Worm (Caenorhabditis elegans) whole organism, young adult: ENCODE results near the gene maa-1.

Experiments used
- B0261.1 ChIP-seq: sonication (generic microtip); optimal IDR thresholded peaks from 2 replicates; lab custom pipeline; 2016; ENCODE audit warnings: mild to moderate bottlenecking, missing genetic modification characterization, moderate library complexity, missing compliant biosample characterization
- C17E4.6 ChIP-seq: fragments of 200-800 bp; sonication (Bioruptor generic); IDR thresholded peaks from 2 replicates; pipeline ENCODE4 v1.3.6; 2022; ENCODE audit warnings: missing genetic modification reagents, missing genetic modification characterization, missing compliant biosample characterization
- D2030.7 ChIP-seq: fragments of 200-800 bp; sonication (Bioruptor generic); IDR thresholded peaks from 2 replicates; pipeline ENCODE4 v1.3.6; 2022; ENCODE audit warnings: missing genetic modification reagents, missing genetic modification characterization, missing compliant biosample characterization
- F10E7.11 ChIP-seq: sonication (generic microtip); optimal IDR thresholded peaks from 2 replicates; lab custom pipeline; 2017; ENCODE audit warnings: mild to moderate bottlenecking, missing genetic modification characterization, moderate library complexity, missing compliant biosample characterization
- F37B4.10 ChIP-seq: fragments of 200-800 bp; sonication (Bioruptor generic); IDR thresholded peaks from 2 replicates; pipeline ENCODE4 v1.3.6; 2022; ENCODE audit warnings: missing genetic modification characterization, missing compliant biosample characterization
- F49E8.2 ChIP-seq: sonication (generic microtip); optimal IDR thresholded peaks from 3 replicates; lab custom pipeline; 2017; ENCODE audit warnings: missing genetic modification characterization, mild to moderate bottlenecking, missing compliant biosample characterization, antibody characterized with exemption, moderate library complexity; ENCODE audit not compliant: insufficient read depth
- T07F8.4 ChIP-seq: sonication (generic microtip); optimal IDR thresholded peaks from 2 replicates; lab custom pipeline; 2016; ENCODE audit warnings: mild to moderate bottlenecking, missing genetic modification characterization, moderate library complexity, missing compliant biosample characterization
- Y53F4B.3 ChIP-seq: fragments of 200-800 bp; sonication (Bioruptor generic); IDR thresholded peaks from 2 replicates; pipeline ENCODE4 v1.3.6; 2022; ENCODE audit warnings: missing genetic modification reagents, missing genetic modification characterization, missing compliant biosample characterization
- Y53G8AR.9 ChIP-seq: fragments of 200-800 bp; sonication (Bioruptor generic); conservative IDR thresholded peaks from 2 replicates; pipeline ENCODE4 v1.3.6; 2022; ENCODE audit warnings: missing genetic modification reagents, missing genetic modification characterization, missing compliant biosample characterization
- Y79H2A.3 ChIP-seq: fragments of 200-800 bp; sonication (Bioruptor generic); conservative IDR thresholded peaks from 2 replicates; pipeline ENCODE4 v1.3.6; 2022; ENCODE audit warnings: missing genetic modification reagents, missing genetic modification characterization, missing compliant biosample characterization
- ZK185.1 ChIP-seq: sonication (generic microtip); optimal IDR thresholded peaks from 2 replicates; lab custom pipeline; 2016; ENCODE audit warnings: mild to moderate bottlenecking, missing genetic modification characterization, missing compliant biosample characterization; ENCODE audit not compliant: poor library complexity, severe bottlenecking
- akir-1 ChIP-seq: fragments of 200-800 bp; sonication (Bioruptor generic); optimal IDR thresholded peaks from 2 replicates; lab custom pipeline; 2018; ENCODE audit warnings: mild to moderate bottlenecking, missing genetic modification characterization, moderate library complexity, missing compliant biosample characterization
- aptf-2 ChIP-seq: fragments of 200-800 bp; sonication (Bioruptor generic); conservative IDR thresholded peaks from 2 replicates; pipeline ENCODE4 v1.3.6; 2022; ENCODE audit warnings: missing genetic modification reagents, missing genetic modification characterization, missing compliant biosample characterization
- atf-7 ChIP-seq: sonication (generic microtip); optimal IDR thresholded peaks from 2 replicates; lab custom pipeline; 2017; ENCODE audit warnings: mild to moderate bottlenecking, missing genetic modification characterization, missing compliant biosample characterization
- athp-1 ChIP-seq: sonication (generic microtip); optimal IDR thresholded peaks from 2 replicates; lab custom pipeline; 2017; ENCODE audit warnings: mild to moderate bottlenecking, missing genetic modification characterization, missing compliant biosample characterization
- attf-5 ChIP-seq: fragments of 200-800 bp; sonication (Bioruptor generic); optimal IDR thresholded peaks from 2 replicates; lab custom pipeline; 2018; ENCODE audit warnings: mild to moderate bottlenecking, missing genetic modification characterization, missing compliant biosample characterization
- bed-1 ChIP-seq: fragments of 200-800 bp; sonication (Bioruptor generic); IDR thresholded peaks from 2 replicates; pipeline ENCODE4 v1.3.6; 2022; ENCODE audit warnings: missing genetic modification reagents, missing genetic modification characterization, missing compliant biosample characterization
- cebp-2 ChIP-seq: fragments of 200-800 bp; sonication (Bioruptor generic); IDR thresholded peaks from 2 replicates; pipeline ENCODE4 v1.3.6; 2022; ENCODE audit warnings: missing genetic modification characterization, missing compliant biosample characterization
- ceh-40 ChIP-seq: fragments of 200-800 bp; sonication (Bioruptor generic); IDR thresholded peaks from 2 replicates; pipeline ENCODE4 v1.3.6; 2022; ENCODE audit warnings: missing genetic modification characterization, missing compliant biosample characterization
- dpl-1 ChIP-seq: fragments of 150-350 bp; optimal IDR thresholded peaks from 2 replicates; lab custom pipeline; 2014; ENCODE audit warnings: missing biosample characterization, missing genetic modification reagents, missing genetic modification characterization
- ets-4 ChIP-seq: fragments of 200-800 bp; sonication (Bioruptor generic); optimal IDR thresholded peaks from 2 replicates; lab custom pipeline; 2018; ENCODE audit warnings: mild to moderate bottlenecking, missing genetic modification characterization, missing compliant biosample characterization
- fkh-3 ChIP-seq: sonication (generic microtip); optimal IDR thresholded peaks from 2 replicates; lab custom pipeline; 2016; ENCODE audit warnings: mild to moderate bottlenecking, missing genetic modification characterization, missing compliant biosample characterization
- hlh-12 ChIP-seq: sonication (generic microtip); optimal IDR thresholded peaks from 2 replicates; lab custom pipeline; 2016; ENCODE audit warnings: missing genetic modification characterization, missing compliant biosample characterization
- hmg-20 ChIP-seq: fragments of 200-800 bp; sonication (Bioruptor generic); IDR thresholded peaks from 2 replicates; pipeline ENCODE4 v1.3.6; 2022; ENCODE audit warnings: missing genetic modification reagents, missing genetic modification characterization, missing compliant biosample characterization
- lag-1 ChIP-seq: fragments of 200-800 bp; sonication (Bioruptor generic); IDR thresholded peaks from 2 replicates; pipeline ENCODE4 v1.3.6; 2022; ENCODE audit warnings: missing genetic modification reagents, missing genetic modification characterization, missing compliant biosample characterization
- let-526 ChIP-seq: fragments of 200-800 bp; sonication (Bioruptor generic); IDR thresholded peaks from 2 replicates; pipeline ENCODE4 v1.3.6; 2022; ENCODE audit warnings: missing genetic modification reagents, missing genetic modification characterization, missing compliant biosample characterization
- lin-26 ChIP-seq: fragments of 200-800 bp; sonication (Bioruptor generic); IDR thresholded peaks from 2 replicates; pipeline ENCODE4 v1.3.6; 2022; ENCODE audit warnings: missing genetic modification reagents, missing genetic modification characterization, missing compliant biosample characterization
- lin-40 ChIP-seq: sonication (generic microtip); optimal IDR thresholded peaks from 2 replicates; lab custom pipeline; 2016; ENCODE audit warnings: missing genetic modification characterization, mild to moderate bottlenecking, missing compliant biosample characterization, missing genotype, missing genetic modification reagents
- lin-54 ChIP-seq: fragments of 200-800 bp; sonication (Bioruptor generic); optimal IDR thresholded peaks from 2 replicates; lab custom pipeline; 2018; ENCODE audit warnings: mild to moderate bottlenecking, missing genetic modification characterization, missing compliant biosample characterization
- lir-1 ChIP-seq: fragments of 200-800 bp; sonication (Bioruptor generic); conservative IDR thresholded peaks from 2 replicates; pipeline ENCODE4 v1.3.6; 2022; ENCODE audit warnings: missing genetic modification reagents, missing genetic modification characterization, missing compliant biosample characterization
- madf-3 ChIP-seq: fragments of 200-800 bp; sonication (Bioruptor generic); IDR thresholded peaks from 2 replicates; pipeline ENCODE4 v1.3.6; 2022; ENCODE audit warnings: missing genetic modification reagents, missing genetic modification characterization, missing compliant biosample characterization
- madf-6 ChIP-seq: fragments of 200-800 bp; sonication (Bioruptor generic); IDR thresholded peaks from 2 replicates; pipeline ENCODE4 v1.3.6; 2022; ENCODE audit warnings: missing genetic modification reagents, missing genetic modification characterization, missing compliant biosample characterization
- mcd-1 ChIP-seq: fragments of 200-800 bp; sonication (Bioruptor generic); IDR thresholded peaks from 2 replicates; pipeline ENCODE4 v1.3.6; 2022; ENCODE audit warnings: missing genetic modification reagents, missing genetic modification characterization, missing compliant biosample characterization
- mes-4 ChIP-seq: sonication (generic microtip); optimal IDR thresholded peaks from 2 replicates; lab custom pipeline; 2016; ENCODE audit warnings: missing genotype, missing genetic modification characterization, missing compliant biosample characterization
- mxl-1 ChIP-seq: sonication (generic microtip); optimal IDR thresholded peaks from 2 replicates; lab custom pipeline; 2016; ENCODE audit warnings: missing genetic modification characterization, missing compliant biosample characterization
- nhr-120 ChIP-seq: fragments of 200-800 bp; sonication (Bioruptor generic); IDR thresholded peaks from 2 replicates; pipeline ENCODE4 v1.3.6; 2022; ENCODE audit warnings: missing genetic modification characterization, missing compliant biosample characterization
- rcor-1 ChIP-seq: fragments of 200-800 bp; sonication (Bioruptor generic); IDR thresholded peaks from 2 replicates; pipeline ENCODE4 v1.3.6; 2022; ENCODE audit warnings: missing genetic modification reagents, missing genetic modification characterization, missing compliant biosample characterization
- sdz-38 ChIP-seq: sonication (generic microtip); optimal IDR thresholded peaks from 2 replicates; lab custom pipeline; 2016; ENCODE audit warnings: missing genotype, missing genetic modification characterization, missing compliant biosample characterization
- somi-1 ChIP-seq: fragments of 200-800 bp; sonication (Bioruptor generic); optimal IDR thresholded peaks from 2 replicates; lab custom pipeline; 2018; ENCODE audit warnings: mild to moderate bottlenecking, missing genetic modification characterization, missing compliant biosample characterization
- tbp1 ChIP-seq: fragments of 200-800 bp; sonication (Bioruptor generic); optimal IDR thresholded peaks from 2 replicates; lab custom pipeline; 2018; ENCODE audit warnings: mild to moderate bottlenecking, missing genetic modification characterization, missing compliant biosample characterization
- unc-130 ChIP-seq: sonication (generic microtip); optimal IDR thresholded peaks from 2 replicates; lab custom pipeline; 2016; ENCODE audit warnings: missing genetic modification reagents, missing genetic modification characterization, missing compliant biosample characterization
- unc-62 ChIP-seq: fragments of 150-350 bp; optimal IDR thresholded peaks from 2 replicates; lab custom pipeline; 2014; ENCODE audit warnings: missing biosample characterization, missing genetic modification reagents, missing genetic modification characterization
- xnd-1 ChIP-seq: sonication (generic microtip); optimal IDR thresholded peaks from 2 replicates; lab custom pipeline; 2016; ENCODE audit warnings: missing genotype, missing genetic modification reagents, missing genetic modification characterization, missing compliant biosample characterization
- zfh-2 ChIP-seq: fragments of 200-800 bp; sonication (Bioruptor generic); conservative IDR thresholded peaks from 2 replicates; pipeline ENCODE4 v1.3.6; 2022; ENCODE audit warnings: missing genetic modification reagents, missing genetic modification characterization, missing compliant biosample characterization
- zim-3 ChIP-seq: sonication (generic microtip); optimal IDR thresholded peaks from 2 replicates; lab custom pipeline; 2017; ENCODE audit warnings: mild to moderate bottlenecking, missing genetic modification characterization, moderate library complexity, missing compliant biosample characterization
- ztf-18 ChIP-seq: sonication (generic microtip); optimal IDR thresholded peaks from 2 replicates; lab custom pipeline; 2016; ENCODE audit warnings: missing genotype, mild to moderate bottlenecking, missing genetic modification characterization, missing compliant biosample characterization
- ztf-25 ChIP-seq: fragments of 200-800 bp; sonication (Bioruptor generic); IDR thresholded peaks from 2 replicates; pipeline ENCODE4 v1.3.6; 2022; ENCODE audit warnings: missing genetic modification reagents, missing genetic modification characterization, missing compliant biosample characterization
- ztf-6 ChIP-seq: fragments of 200-800 bp; sonication (Bioruptor generic); IDR thresholded peaks from 2 replicates; pipeline ENCODE4 v1.3.6; 2022; ENCODE audit warnings: missing genetic modification reagents, missing genetic modification characterization, missing compliant biosample characterization

Gene maa-1

DNA sequence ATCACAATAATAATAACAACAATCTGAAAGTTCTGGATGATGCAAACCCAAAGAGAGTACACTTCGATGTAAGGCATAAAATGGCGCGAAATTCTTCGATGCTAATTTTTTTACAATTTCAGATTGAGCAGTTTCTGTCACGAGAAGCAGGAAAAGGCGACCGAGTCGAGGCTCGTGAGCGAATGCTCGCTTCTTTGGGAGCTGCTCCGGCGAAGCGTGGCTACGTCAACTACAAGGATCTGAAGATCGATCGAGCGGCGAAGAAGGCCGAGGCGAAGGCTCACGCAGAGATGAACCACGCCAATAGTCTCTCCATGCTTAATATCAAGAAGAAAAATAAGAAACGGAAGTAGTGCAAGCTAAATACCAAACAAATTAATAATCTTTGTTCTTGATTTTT lies 1.8 kb upstream of the maa-1 start:
- TF ChIP-seq zfh-2 (peak; percentile 59), rcor-1 (GFP tag; lab: Robert Waterston, UW) (no peak)

DNA sequence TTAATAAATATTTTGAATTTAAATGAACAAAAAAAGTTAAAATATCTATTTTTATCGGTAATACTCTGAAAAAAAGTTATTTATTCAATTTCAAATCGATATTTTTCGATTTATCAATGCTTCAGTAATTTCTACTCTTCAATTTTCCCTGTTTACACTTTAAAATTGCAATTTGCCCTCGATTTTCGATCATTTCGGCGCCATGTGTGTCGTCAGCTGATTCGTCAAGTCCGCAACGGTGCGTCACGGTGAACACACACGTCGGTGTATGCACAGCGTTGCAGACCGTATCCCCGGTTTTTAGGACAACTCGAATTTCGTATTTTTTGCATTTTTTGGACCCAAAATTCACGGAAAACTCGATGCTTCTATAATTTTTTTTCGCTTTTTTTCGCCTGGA lies 934 bp upstream of the maa-1 start, which contains the start of gene C18D11.3:
C18D11.3 (plus strand) TSS at position 189 of the 400 bp plus-strand sequence.
- TF ChIP-seq B0261.1 (tag; lab: Kevin White, UChicago) (no peak), dpl-1 (GFP tag; lab: Kevin White, UChicago) (peak; percentile 57), mxl-1 (tag; lab: Kevin White, UChicago) (no peak), unc-62 (no peak), ets-4 (GFP tag; lab: Kevin White, UChicago) (peak; percentile 27), lag-1 (no peak), tbp1 (peak; percentile 66), ceh-40 (no peak), F49E8.2 (tag; lab: Kevin White, UChicago) (no peak), ztf-25 (GFP tag; lab: Robert Waterston, UW) (no peak), C17E4.6 (GFP tag; lab: Robert Waterston, UW) (no peak), Y53F4B.3 (GFP tag; lab: Robert Waterston, UW) (no peak), ZK185.1 (no peak), hlh-12 (tag; lab: Kevin White, UChicago) (no peak), athp-1 (tag; lab: Kevin White, UChicago) (peak; percentile 32), mcd-1 (GFP tag; lab: Robert Waterston, UW) (peak; percentile 84), F10E7.11 (tag; lab: Kevin White, UChicago) (no peak), mes-4 (tag; lab: Kevin White, UChicago) (no peak), madf-6 (GFP tag; lab: Robert Waterston, UW) (peak; percentile 67; the same call in 1 of the 2 replicates), sdz-38 (tag; lab: Kevin White, UChicago) (no peak), somi-1 (GFP tag; lab: Kevin White, UChicago) (no peak), Y53G8AR.9 (GFP tag; lab: Robert Waterston, UW) (0 out of 2 replicates have a peak, but pooled peaks have one; percentile 48), cebp-2 (GFP tag; lab: Robert Waterston, UW) (no peak), ztf-6 (GFP tag; lab: Robert Waterston, UW) (no peak), aptf-2 (no peak), T07F8.4 (tag; lab: Kevin White, UChicago) (no peak), atf-7 (tag; lab: Kevin White, UChicago) (peak; percentile 32), lin-26 (GFP tag; lab: Robert Waterston, UW) (peak; percentile 70; the same call in 1 of the 2 replicates), zim-3 (tag; lab: Kevin White, UChicago) (no peak), fkh-3 (tag; lab: Kevin White, UChicago) (no peak), D2030.7 (GFP tag; lab: Robert Waterston, UW) (peak; percentile 49; the same call in 1 of the 2 replicates), bed-1 (no peak), hmg-20 (GFP tag; lab: Robert Waterston, UW) (0 out of 2 replicates have a peak, but pooled peaks have one; percentile 19), F37B4.10 (GFP tag; lab: Robert Waterston, UW) (no peak), ztf-18 (tag; lab: Kevin White, UChicago) (peak; percentile 8), madf-3 (peak; percentile 57; the same call in 1 of the 2 replicates), unc-130 (GFP tag; lab: Kevin White, UChicago) (no peak), let-526 (peak; percentile 63; the same call in 1 of the 2 replicates), attf-5 (GFP tag; lab: Kevin White, UChicago) (peak; percentile 94), lin-54 (peak; percentile 71), akir-1 (GFP tag; lab: Kevin White, UChicago) (no peak), nhr-120 (GFP tag; lab: Robert Waterston, UW) (no peak), lin-40 (tag; lab: Kevin White, UChicago) (peak; percentile 72), Y79H2A.3 (no peak), xnd-1 (tag; lab: Kevin White, UChicago) (no peak), lir-1 (GFP tag; lab: Robert Waterston, UW) (no peak)
